Fruit fly (Drosophila melanogaster) whole organism: ENCODE measurements around the gene CG7730.

Experiments used
- Dll ChIP-seq: fragments of >200 bp; optimal IDR thresholded peaks from 2 replicates; lab custom pipeline; 2017
- EcR ChIP-seq, 2 experiments: fragments of >200 bp; optimal IDR thresholded peaks; 2 replicates each; lab custom pipeline; 2017; ENCODE audit warnings: missing biosample characterization in 2 of 2, missing genetic modification characterization in 2 of 2, missing genetic modification reagents in 2 of 2
- pan ChIP-seq: fragments of >200 bp; optimal IDR thresholded peaks from 2 replicates; lab custom pipeline; 2017
- psq ChIP-seq: fragments of >200 bp; optimal IDR thresholded peaks from 2 replicates; lab custom pipeline; 2017

DNA sequence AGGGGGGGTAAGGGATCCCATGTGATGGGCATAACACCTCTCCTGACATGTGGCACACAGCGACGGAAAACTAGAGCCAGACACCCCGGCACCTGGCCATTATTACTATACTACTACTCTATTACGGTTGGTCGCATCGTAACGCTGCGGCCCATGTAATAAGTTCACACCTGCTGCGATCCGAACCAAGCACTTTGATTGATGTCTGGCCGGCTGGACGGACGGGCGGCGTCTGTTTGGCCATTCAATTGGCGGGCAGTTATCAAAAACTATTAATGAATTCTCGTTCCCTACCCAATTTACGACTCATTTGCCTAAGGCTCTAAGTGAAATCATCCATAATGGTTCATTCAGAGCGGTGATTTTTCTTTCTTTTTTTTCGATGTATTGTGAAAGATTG is 19.8 kb upstream of the CG7730 start:
- TF ChIP-seq Dll (lab: Kevin White, UChicago) = no peak
- TF ChIP-seq EcR (GFP tag; optimal IDR thresholded peaks at IDR 0.05; lab: Kevin White, UChicago) = no peak
- no peak for TF ChIP-seq pan (lab: Kevin White, UChicago)
- no peak for TF ChIP-seq psq (lab: Kevin White, UChicago)
